Fruit fly (Drosophila melanogaster): ENCODE data around the gene Npc2b.

dm6 chr3R:14053037-14053808 is 36.1 kb upstream of the Npc2b start:
- peak; percentile 98 for TF ChIP-seq fd96Ca (GFP tag; IDR thresholded peaks at IDR 0.05)
- peak; percentile 94 for TF ChIP-seq CG8159 (tag; optimal IDR thresholded peaks at IDR 0.05)
- TF ChIP-seq CG32121 (GFP tag; IDR thresholded peaks at IDR 0.05) = peak; percentile 98
